Worm (Caenorhabditis elegans) whole organism, early embryonic: ENCODE data around the gene C39B5.10.

Experiments
- B0310.2 ChIP-seq: sonication (generic microtip); optimal IDR thresholded peaks from 2 replicates; lab custom pipeline; 2016; ENCODE audit warnings: mild to moderate bottlenecking, missing genetic modification characterization, missing compliant biosample characterization
- aly-1 ChIP-seq: sonication (generic microtip); optimal IDR thresholded peaks from 2 replicates; lab custom pipeline; 2016; ENCODE audit warnings: missing genetic modification characterization, missing compliant biosample characterization
- ama-1 ChIP-seq: fragments of 150-350 bp; optimal IDR thresholded peaks from 2 replicates; lab custom pipeline; 2014
- ets-7 ChIP-seq: sonication (generic microtip); optimal IDR thresholded peaks from 2 replicates; lab custom pipeline; 2016; ENCODE audit warnings: missing genotype, missing genetic modification characterization, missing compliant biosample characterization
- flt-1 ChIP-seq: fragments of 200-800 bp; sonication (Bioruptor generic); IDR thresholded peaks from 2 replicates; pipeline ENCODE4 v1.3.6; 2022; ENCODE audit warnings: missing genetic modification characterization, missing compliant biosample characterization
- hnd-1 ChIP-seq: sonication (generic microtip); optimal IDR thresholded peaks from 2 replicates; lab custom pipeline; 2016; ENCODE audit warnings: missing genetic modification characterization, missing compliant biosample characterization
- tbx-11 ChIP-seq: fragments of 200-800 bp; sonication (Bioruptor generic); IDR thresholded peaks from 2 replicates; pipeline ENCODE4 v1.3.6; 2022; ENCODE audit warnings: missing genetic modification characterization, missing compliant biosample characterization
- tbx-37 ChIP-seq: fragments of 200-800 bp; sonication (Bioruptor generic); conservative IDR thresholded peaks from 2 replicates; pipeline ENCODE4 v1.3.6; 2022; ENCODE audit warnings: missing genetic modification reagents, missing genetic modification characterization, missing compliant biosample characterization
- tra-4 ChIP-seq: sonication (generic microtip); optimal IDR thresholded peaks from 2 replicates; lab custom pipeline; 2017; ENCODE audit warnings: missing genetic modification characterization, missing compliant biosample characterization

ce11 chrIII:2223932-2224331, 15.5 kb downstream of the C39B5.10 start, which contains the start of gene srd-65:
- TF ChIP-seq B0310.2 (tag; lab: Kevin White, UChicago) = no peak
- TF ChIP-seq hnd-1 (tag; lab: Kevin White, UChicago) = no peak
- no peak for TF ChIP-seq ama-1 (lab: Kevin White, UChicago)
- no peak for TF ChIP-seq tbx-37 (GFP tag; lab: Robert Waterston, UW)
- no peak for TF ChIP-seq aly-1 (tag; lab: Kevin White, UChicago)
- TF ChIP-seq flt-1 = no peak
- TF ChIP-seq ets-7 = no peak
- no peak for TF ChIP-seq tra-4
- no peak for TF ChIP-seq tbx-11
